Worm (Caenorhabditis elegans) whole organism, midembryonic: ENCODE data around the gene F44E2.4.

Source experiments
- T22C8.4 ChIP-seq: fragments of 200-800 bp; sonication (Bioruptor generic); IDR thresholded peaks from 2 replicates; pipeline ENCODE4 v1.3.6; 2022; ENCODE audit warnings: missing genetic modification characterization, missing compliant biosample characterization
- cog-1 ChIP-seq: sonication (generic microtip); optimal IDR thresholded peaks from 2 replicates; lab custom pipeline; 2016; ENCODE audit warnings: missing genetic modification characterization, missing compliant biosample characterization
- flt-1 ChIP-seq: fragments of 200-800 bp; sonication (Bioruptor generic); IDR thresholded peaks from 2 replicates; pipeline ENCODE4 v1.3.6; 2022; ENCODE audit warnings: missing genetic modification characterization, missing compliant biosample characterization
- ref-1 ChIP-seq: fragments of 200-800 bp; sonication (Bioruptor generic); conservative IDR thresholded peaks from 2 replicates; pipeline ENCODE4 v1.3.6; 2022; ENCODE audit warnings: missing genetic modification reagents, missing genetic modification characterization, missing compliant biosample characterization
- ztf-29 ChIP-seq: fragments of 200-800 bp; sonication (Bioruptor generic); IDR thresholded peaks from 2 replicates; pipeline ENCODE4 v1.3.6; 2022; ENCODE audit warnings: missing genetic modification reagents, missing genetic modification characterization, missing compliant biosample characterization

- TF ChIP-seq flt-1 (GFP tag; lab: Robert Waterston, UW) (0 out of 2 replicates have a peak, but pooled peaks have one; percentile 54), ztf-29 (GFP tag; lab: Robert Waterston, UW) (no peak), T22C8.4 (GFP tag; lab: Robert Waterston, UW) (no peak), ref-1 (GFP tag; lab: Robert Waterston, UW) (no peak), cog-1 (tag; lab: Kevin White, UChicago) (peak; percentile 11)
These were observed 27.1 kb upstream of the F44E2.4 start for ce11 chrIII:8865294-8865766.
